Worm (Caenorhabditis elegans) whole organism, early embryonic: Measurements from ENCODE around the gene F47B7.2.

Experiments
- B0310.2 ChIP-seq: sonication (generic microtip); optimal IDR thresholded peaks from 2 replicates; lab custom pipeline; 2016; ENCODE audit warnings: mild to moderate bottlenecking, missing genetic modification characterization, missing compliant biosample characterization
- F13C5.2 ChIP-seq: sonication (generic microtip); optimal IDR thresholded peaks from 2 replicates; lab custom pipeline; 2017; ENCODE audit warnings: mild to moderate bottlenecking, missing genetic modification characterization, inconsistent platforms, missing compliant biosample characterization
- aly-1 ChIP-seq: sonication (generic microtip); optimal IDR thresholded peaks from 2 replicates; lab custom pipeline; 2016; ENCODE audit warnings: missing genetic modification characterization, missing compliant biosample characterization
- ama-1 ChIP-seq: fragments of 150-350 bp; optimal IDR thresholded peaks from 2 replicates; lab custom pipeline; 2014
- ceh-13 ChIP-seq: fragments of 200-800 bp; sonication (Bioruptor generic); optimal IDR thresholded peaks from 2 replicates; lab custom pipeline; 2018; ENCODE audit warnings: mild to moderate bottlenecking, missing genetic modification characterization, missing compliant biosample characterization
- ceh-36 ChIP-seq: sonication (generic microtip); optimal IDR thresholded peaks from 2 replicates; lab custom pipeline; 2016; ENCODE audit warnings: missing genetic modification characterization, inconsistent platforms, missing compliant biosample characterization
- ets-7 ChIP-seq: sonication (generic microtip); optimal IDR thresholded peaks from 2 replicates; lab custom pipeline; 2016; ENCODE audit warnings: missing genotype, missing genetic modification characterization, missing compliant biosample characterization
- flt-1 ChIP-seq: fragments of 200-800 bp; sonication (Bioruptor generic); IDR thresholded peaks from 2 replicates; pipeline ENCODE4 v1.3.6; 2022; ENCODE audit warnings: missing genetic modification characterization, missing compliant biosample characterization
- hmbx-1 ChIP-seq: sonication (generic microtip); optimal IDR thresholded peaks from 2 replicates; lab custom pipeline; 2016; ENCODE audit warnings: mild to moderate bottlenecking, missing genetic modification characterization, missing compliant biosample characterization
- hmg-4 ChIP-seq: fragments of 200-800 bp; sonication (Bioruptor generic); optimal IDR thresholded peaks from 2 replicates; lab custom pipeline; 2018; ENCODE audit warnings: mild to moderate bottlenecking, missing genetic modification characterization, missing compliant biosample characterization
- hnd-1 ChIP-seq: sonication (generic microtip); optimal IDR thresholded peaks from 2 replicates; lab custom pipeline; 2016; ENCODE audit warnings: missing genetic modification characterization, missing compliant biosample characterization
- pes-1 ChIP-seq: fragments of 200-800 bp; sonication (Bioruptor generic); IDR thresholded peaks from 2 replicates; pipeline ENCODE4 v1.3.6; 2022; ENCODE audit warnings: missing genetic modification reagents, missing genetic modification characterization, missing compliant biosample characterization
- scrt-1 ChIP-seq: fragments of 200-800 bp; sonication (Bioruptor generic); IDR thresholded peaks from 2 replicates; pipeline ENCODE4 v1.3.6; 2022; ENCODE audit warnings: missing genetic modification characterization, missing compliant biosample characterization
- sea-1 ChIP-seq: fragments of 200-800 bp; sonication (Bioruptor generic); conservative IDR thresholded peaks from 2 replicates; pipeline ENCODE4 v1.3.6; 2022; ENCODE audit warnings: missing genetic modification characterization, missing compliant biosample characterization
- tbx-11 ChIP-seq: fragments of 200-800 bp; sonication (Bioruptor generic); IDR thresholded peaks from 2 replicates; pipeline ENCODE4 v1.3.6; 2022; ENCODE audit warnings: missing genetic modification characterization, missing compliant biosample characterization
- tbx-37 ChIP-seq: fragments of 200-800 bp; sonication (Bioruptor generic); conservative IDR thresholded peaks from 2 replicates; pipeline ENCODE4 v1.3.6; 2022; ENCODE audit warnings: missing genetic modification reagents, missing genetic modification characterization, missing compliant biosample characterization
- tra-4 ChIP-seq: sonication (generic microtip); optimal IDR thresholded peaks from 2 replicates; lab custom pipeline; 2017; ENCODE audit warnings: missing genetic modification characterization, missing compliant biosample characterization

F47B7.2 gene

ce11 chrX:3824443-3824842 lies 51.9 kb downstream of the F47B7.2 start:
- TF ChIP-seq aly-1 (tag; lab: Kevin White, UChicago): no peak
- no peak for TF ChIP-seq ama-1 (lab: Kevin White, UChicago)
- no peak for TF ChIP-seq hmg-4
- TF ChIP-seq tbx-11 (GFP tag; lab: Robert Waterston, UW): no peak
- no peak for TF ChIP-seq ceh-13 (GFP tag; lab: Kevin White, UChicago)
- no peak for TF ChIP-seq hmbx-1 (tag; lab: Kevin White, UChicago)
- TF ChIP-seq scrt-1 (GFP tag; lab: Robert Waterston, UW): no peak
- TF ChIP-seq sea-1 (GFP tag; lab: Robert Waterston, UW): no peak
- TF ChIP-seq tra-4 (tag; lab: Kevin White, UChicago): no peak
- TF ChIP-seq flt-1 (GFP tag; lab: Robert Waterston, UW): no peak
- TF ChIP-seq B0310.2 (tag; lab: Kevin White, UChicago): no peak
- no peak for TF ChIP-seq ceh-36 (tag; lab: Kevin White, UChicago)
- TF ChIP-seq tbx-37 (GFP tag; lab: Robert Waterston, UW): no peak
- no peak for TF ChIP-seq ets-7 (tag; lab: Kevin White, UChicago)
- TF ChIP-seq F13C5.2 (tag; lab: Kevin White, UChicago): no peak
- TF ChIP-seq pes-1 (GFP tag; lab: Robert Waterston, UW): no peak
- no peak for TF ChIP-seq hnd-1 (tag; lab: Kevin White, UChicago)

- TF ChIP-seq tra-4 (tag; lab: Kevin White, UChicago): no peak
Measured at ce11 chrX:3824907-3825689, 52.5 kb downstream of the F47B7.2 start.

- TF ChIP-seq ceh-36 (tag; lab: Kevin White, UChicago) (no peak), B0310.2 (tag; lab: Kevin White, UChicago) (no peak), hmbx-1 (tag; lab: Kevin White, UChicago) (no peak), F13C5.2 (tag; lab: Kevin White, UChicago) (no peak), hnd-1 (tag; lab: Kevin White, UChicago) (no peak), hmg-4 (no peak), ama-1 (lab: Kevin White, UChicago) (no peak), pes-1 (GFP tag; lab: Robert Waterston, UW) (no peak), tra-4 (tag; lab: Kevin White, UChicago) (no peak), flt-1 (GFP tag; lab: Robert Waterston, UW) (no peak), tbx-37 (GFP tag; lab: Robert Waterston, UW) (no peak), ets-7 (tag; lab: Kevin White, UChicago) (no peak), aly-1 (tag; lab: Kevin White, UChicago) (no peak), ceh-13 (GFP tag; lab: Kevin White, UChicago) (no peak), scrt-1 (GFP tag; lab: Robert Waterston, UW) (no peak)
Measured at ce11 chrX:3826172-3826571, 53.6 kb downstream of the F47B7.2 start.

ce11 chrX:3826863-3827262 lies 54.3 kb downstream of the F47B7.2 start, which contains the start of gene fkh-9:
fkh-9 (minus strand) TSS chrX:3826963.
- TF ChIP-seq flt-1 (GFP tag; lab: Robert Waterston, UW) (no peak), ama-1 (lab: Kevin White, UChicago) (no peak), ceh-13 (GFP tag; lab: Kevin White, UChicago) (no peak), aly-1 (tag; lab: Kevin White, UChicago) (no peak), F13C5.2 (tag; lab: Kevin White, UChicago) (no peak), sea-1 (GFP tag; lab: Robert Waterston, UW) (no peak), hmg-4 (no peak), hnd-1 (tag; lab: Kevin White, UChicago) (no peak), ceh-36 (tag; lab: Kevin White, UChicago) (no peak), pes-1 (GFP tag; lab: Robert Waterston, UW) (no peak)

ce11 chrX:3827311-3827710 lies 54.7 kb downstream of the F47B7.2 start:
- TF ChIP-seq sea-1 (GFP tag; lab: Robert Waterston, UW) (no peak), ama-1 (lab: Kevin White, UChicago) (no peak), hmbx-1 (tag; lab: Kevin White, UChicago) (no peak)
